Worm (Caenorhabditis elegans) whole organism, L1 larva: ENCODE data around the gene B0212.3.
A peak's percentile ranks its signal among the peaks of the same experiment; 100 is the strongest.

Experiments used
- C04F5.9 ChIP-seq: sonication (generic microtip); optimal IDR thresholded peaks from 2 replicates; lab custom pipeline; 2016; ENCODE audit warnings: missing genetic modification characterization, missing compliant biosample characterization
- C16A3.4 ChIP-seq: fragments of 150-350 bp; optimal IDR thresholded peaks from 2 replicates; lab custom pipeline; 2014; ENCODE audit warnings: missing biosample characterization, missing genetic modification characterization
- C34B4.2 ChIP-seq: sonication (generic microtip); optimal IDR thresholded peaks from 2 replicates; lab custom pipeline; 2017; ENCODE audit warnings: mild to moderate bottlenecking, missing genetic modification characterization, missing compliant biosample characterization
- aha-1 ChIP-seq: fragments of 150-350 bp; optimal IDR thresholded peaks from 2 replicates; lab custom pipeline; 2014; ENCODE audit warnings: missing biosample characterization, missing genetic modification characterization
- ama-1 ChIP-seq: fragments of 150-350 bp; optimal IDR thresholded peaks from 2 replicates; lab custom pipeline; 2014
- blmp-1 ChIP-seq: fragments of 150-350 bp; optimal IDR thresholded peaks from 2 replicates; lab custom pipeline; 2014; ENCODE audit warnings: missing biosample characterization, missing genetic modification characterization
- ceh-63 ChIP-seq: fragments of 200-800 bp; sonication (Bioruptor generic); optimal IDR thresholded peaks from 2 replicates; lab custom pipeline; 2018; ENCODE audit warnings: mild to moderate bottlenecking, missing genetic modification characterization, missing compliant biosample characterization
- ceh-82 ChIP-seq, 3 experiments: fragments of 150-350 bp in 1 of 3; sonication (generic microtip) in 2 of 3; optimal IDR thresholded peaks; 2 replicates each; lab custom pipeline; 2014 to 2017; ENCODE audit warnings: missing biosample characterization in 3 of 3, missing genetic modification characterization in 3 of 3
- dpl-1 ChIP-seq, 3 experiments: fragments of 150-350 bp in 2 of 3; sonication (generic microtip) in 1 of 3; optimal IDR thresholded peaks; 2 replicates each; lab custom pipeline; 2014 to 2017; ENCODE audit warnings: missing biosample characterization in 3 of 3, missing genetic modification characterization in 3 of 3, missing genetic modification reagents in 3 of 3
- dsc-1 ChIP-seq: sonication (generic microtip); optimal IDR thresholded peaks from 2 replicates; lab custom pipeline; 2016; ENCODE audit warnings: mild to moderate bottlenecking, missing genetic modification characterization, missing compliant biosample characterization
- egl-13 ChIP-seq: sonication (generic microtip); optimal IDR thresholded peaks from 2 replicates; lab custom pipeline; 2016; ENCODE audit warnings: missing genotype, missing genetic modification reagents, missing genetic modification characterization, missing compliant biosample characterization
- egl-27 ChIP-seq, 2 experiments: fragments of 150-350 bp in 1 of 2; sonication (generic microtip); optimal IDR thresholded peaks; 3 replicates each; lab custom pipeline; 2017 to 2018; ENCODE audit warnings: missing biosample characterization in 2 of 2, missing genetic modification characterization in 2 of 2, missing genetic modification reagents in 2 of 2
- ets-5 ChIP-seq: fragments of 200-800 bp; sonication (Bioruptor generic); IDR thresholded peaks from 2 replicates; pipeline ENCODE4 v1.3.6; 2022; ENCODE audit warnings: missing genetic modification characterization, missing compliant biosample characterization
- fkh-8 ChIP-seq: sonication (generic microtip); optimal IDR thresholded peaks from 2 replicates; lab custom pipeline; 2016; ENCODE audit warnings: mild to moderate bottlenecking, missing genetic modification characterization, missing compliant biosample characterization
- fos-1 ChIP-seq: fragments of 150-350 bp; optimal IDR thresholded peaks from 2 replicates; lab custom pipeline; 2014; ENCODE audit warnings: missing biosample characterization, missing genetic modification characterization
- hpl-2 ChIP-seq: fragments of 150-350 bp; optimal IDR thresholded peaks from 2 replicates; lab custom pipeline; 2014; ENCODE audit warnings: missing biosample characterization, missing genetic modification reagents, missing genetic modification characterization
- jun-1 ChIP-seq: fragments of 150-350 bp; optimal IDR thresholded peaks from 2 replicates; lab custom pipeline; 2014; ENCODE audit warnings: missing biosample characterization, missing genetic modification reagents, missing genetic modification characterization
- lin-14 ChIP-seq: fragments of 200-800 bp; sonication (Bioruptor generic); optimal IDR thresholded peaks from 2 replicates; lab custom pipeline; 2018; ENCODE audit warnings: mild to moderate bottlenecking, missing genetic modification characterization, moderate library complexity, missing compliant biosample characterization
- lir-3 ChIP-seq: sonication (generic microtip); optimal IDR thresholded peaks from 2 replicates; lab custom pipeline; 2016; ENCODE audit warnings: mild to moderate bottlenecking, missing genetic modification characterization, moderate library complexity, missing compliant biosample characterization; ENCODE audit not compliant: poor library complexity
- lsy-2 ChIP-seq, 2 experiments: fragments of 150-350 bp; optimal IDR thresholded peaks; 2 replicates each; lab custom pipeline; 2014; ENCODE audit warnings: missing biosample characterization in 2 of 2, missing genetic modification characterization in 2 of 2
- mdl-1 ChIP-seq, 2 experiments: fragments of 150-350 bp; optimal IDR thresholded peaks; 2 replicates each; lab custom pipeline; 2014 to 2017; ENCODE audit warnings: missing biosample characterization in 2 of 2, missing genetic modification characterization in 2 of 2, inconsistent platforms in 1 of 2
- mef-2 ChIP-seq: fragments of 150-350 bp; optimal IDR thresholded peaks from 2 replicates; lab custom pipeline; 2014; ENCODE audit warnings: missing biosample characterization, missing genetic modification characterization
- mep-1 ChIP-seq: fragments of 150-350 bp; optimal IDR thresholded peaks from 2 replicates; lab custom pipeline; 2014; ENCODE audit warnings: missing biosample characterization, missing genetic modification characterization
- nhr-12 ChIP-seq: sonication (generic microtip); optimal IDR thresholded peaks from 2 replicates; lab custom pipeline; 2017; ENCODE audit warnings: missing biosample characterization, missing genetic modification characterization
- nhr-19 ChIP-seq: fragments of 200-800 bp; sonication (Bioruptor generic); conservative IDR thresholded peaks from 2 replicates; pipeline ENCODE4 v1.3.6; 2022; ENCODE audit warnings: missing genetic modification characterization, missing compliant biosample characterization
- nhr-20 ChIP-seq: sonication (generic microtip); optimal IDR thresholded peaks from 2 replicates; lab custom pipeline; 2016; ENCODE audit warnings: mild to moderate bottlenecking, missing genetic modification characterization, missing compliant biosample characterization
- nhr-47 ChIP-seq: sonication (generic microtip); optimal IDR thresholded peaks from 2 replicates; lab custom pipeline; 2016; ENCODE audit warnings: mild to moderate bottlenecking, missing genetic modification characterization, moderate library complexity, missing compliant biosample characterization
- nhr-76 ChIP-seq: sonication (generic microtip); optimal IDR thresholded peaks from 2 replicates; lab custom pipeline; 2017; ENCODE audit warnings: missing biosample characterization, missing genetic modification characterization
- nhr-77 ChIP-seq: fragments of 150-350 bp; optimal IDR thresholded peaks from 2 replicates; lab custom pipeline; 2014; ENCODE audit warnings: missing biosample characterization, missing genetic modification characterization
- nhr-84 ChIP-seq: sonication (generic microtip); optimal IDR thresholded peaks from 2 replicates; lab custom pipeline; 2017; ENCODE audit warnings: missing biosample characterization, missing genetic modification characterization
- nhr-90 ChIP-seq: sonication (generic microtip); optimal IDR thresholded peaks from 2 replicates; lab custom pipeline; 2016; ENCODE audit warnings: mild to moderate bottlenecking, missing genetic modification characterization, missing compliant biosample characterization; ENCODE audit not compliant: poor library complexity
- pax-3 ChIP-seq: fragments of 200-800 bp; sonication (Bioruptor generic); optimal IDR thresholded peaks from 2 replicates; lab custom pipeline; 2018; ENCODE audit warnings: mild to moderate bottlenecking, missing genetic modification characterization, moderate library complexity, missing compliant biosample characterization
- pqm-1 ChIP-seq: sonication (generic microtip); optimal IDR thresholded peaks from 3 replicates; lab custom pipeline; 2017; ENCODE audit warnings: missing biosample characterization, missing genetic modification characterization
- rnt-1 ChIP-seq: sonication (generic microtip); optimal IDR thresholded peaks from 2 replicates; lab custom pipeline; 2016; ENCODE audit warnings: mild to moderate bottlenecking, missing genetic modification characterization, moderate library complexity, missing compliant biosample characterization
- skn-1 ChIP-seq: fragments of 150-350 bp; optimal IDR thresholded peaks from 2 replicates; lab custom pipeline; 2014; ENCODE audit warnings: missing biosample characterization, missing genetic modification characterization
- sptf-1 ChIP-seq: fragments of 150-350 bp; optimal IDR thresholded peaks from 2 replicates; lab custom pipeline; 2014; ENCODE audit warnings: missing biosample characterization, missing genetic modification characterization
- sup-37 ChIP-seq: fragments of 200-800 bp; sonication (Bioruptor generic); optimal IDR thresholded peaks from 2 replicates; lab custom pipeline; 2018; ENCODE audit warnings: mild to moderate bottlenecking, missing genetic modification characterization, missing compliant biosample characterization
- swsn-7 ChIP-seq: sonication (generic microtip); optimal IDR thresholded peaks from 2 replicates; lab custom pipeline; 2016; ENCODE audit warnings: missing genetic modification characterization, missing compliant biosample characterization
- tlp-1 ChIP-seq: fragments of 150-350 bp; optimal IDR thresholded peaks from 2 replicates; lab custom pipeline; 2014; ENCODE audit warnings: missing biosample characterization, missing genetic modification characterization
- unc-30 ChIP-seq: sonication (generic microtip); optimal IDR thresholded peaks from 2 replicates; lab custom pipeline; 2017; ENCODE audit warnings: missing biosample characterization, missing genetic modification characterization
- unc-86 ChIP-seq: sonication (generic microtip); optimal IDR thresholded peaks from 2 replicates; lab custom pipeline; 2016; ENCODE audit warnings: missing genetic modification characterization, missing compliant biosample characterization
- unc-98 ChIP-seq: fragments of 200-800 bp; sonication (Bioruptor generic); IDR thresholded peaks from 2 replicates; pipeline ENCODE4 v1.3.6; 2022; ENCODE audit warnings: missing genetic modification characterization, missing compliant biosample characterization
- vab-15 ChIP-seq: sonication (generic microtip); optimal IDR thresholded peaks from 2 replicates; lab custom pipeline; 2017; ENCODE audit warnings: missing genotype, mild to moderate bottlenecking, missing genetic modification characterization, missing compliant biosample characterization
- xbp-1 ChIP-seq: sonication (generic microtip); optimal IDR thresholded peaks from 2 replicates; lab custom pipeline; 2016; ENCODE audit warnings: missing genetic modification characterization, missing compliant biosample characterization
- zag-1 ChIP-seq: fragments of 150-350 bp; optimal IDR thresholded peaks from 2 replicates; lab custom pipeline; 2014; ENCODE audit warnings: missing biosample characterization, missing genetic modification characterization
- ztf-11 ChIP-seq, 2 experiments: sonication (generic microtip); optimal IDR thresholded peaks; 2 replicates each; lab custom pipeline; 2016 to 2017; ENCODE audit warnings: missing genetic modification characterization in 2 of 2, missing biosample characterization in 1 of 2, missing compliant biosample characterization in 1 of 2

B0212.3 gene

DNA sequence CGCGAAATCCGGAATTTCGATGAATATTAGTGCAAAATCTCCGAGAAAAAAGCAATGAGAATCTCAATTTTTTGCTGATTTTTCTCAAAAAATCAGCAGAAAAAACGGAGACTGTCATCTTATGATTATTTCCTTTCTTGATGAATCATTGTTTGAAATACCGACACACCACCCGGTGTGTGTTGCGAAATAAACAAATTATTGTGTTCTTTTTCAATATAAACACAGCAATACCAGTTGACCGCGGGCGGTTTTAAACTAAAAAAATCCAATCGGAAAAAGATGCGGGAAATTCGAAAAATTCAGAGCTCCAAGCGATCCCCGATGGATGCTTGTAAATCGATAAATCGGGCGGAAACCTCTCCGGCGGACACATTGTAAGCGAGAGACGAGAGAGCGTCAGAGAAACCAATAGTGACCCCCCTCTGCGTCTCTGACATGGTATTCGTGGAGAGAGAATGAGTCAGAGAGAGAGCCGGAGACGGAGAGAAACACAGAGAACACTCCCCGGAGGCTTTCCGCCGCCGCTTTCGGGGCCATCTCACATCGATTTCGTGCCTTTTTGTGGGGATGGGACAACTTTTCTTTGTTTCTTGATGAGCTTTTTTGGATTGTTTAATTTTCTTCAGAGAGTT lies 24.4 kb upstream of the B0212.3 start (continued):
- TF ChIP-seq nhr-20 (tag; lab: Kevin White, UChicago) = peak; percentile 42
- TF ChIP-seq skn-1 = peak; percentile 90
- no peak for TF ChIP-seq nhr-12 (tag; lab: Kevin White, UChicago)
- TF ChIP-seq C16A3.4 (tag; lab: Kevin White, UChicago) = peak; percentile 24
- peak; percentile 28 for TF ChIP-seq xbp-1 (tag; lab: Kevin White, UChicago)
- peak; percentile 25 for TF ChIP-seq unc-86
- peak; percentile 63 for TF ChIP-seq swsn-7 (tag; lab: Kevin White, UChicago)
- no peak for TF ChIP-seq ztf-11 (tag; optimal IDR thresholded peaks at IDR 0.05; lab: Kevin White, UChicago)
- TF ChIP-seq lsy-2 (tag; optimal IDR thresholded peaks at IDR 0.05; lab: Kevin White, UChicago) = peak; percentile 34 to 70
- no peak for TF ChIP-seq pqm-1 (tag; lab: Kevin White, UChicago)
- peak; percentile 87 for TF ChIP-seq lin-14 (GFP tag; lab: Kevin White, UChicago)
- TF ChIP-seq mep-1 = peak; percentile 25
- no peak for TF ChIP-seq zag-1 (tag; lab: Kevin White, UChicago)
- TF ChIP-seq ceh-82 (tag; optimal IDR thresholded peaks at IDR 0.05; lab: Kevin White, UChicago) = peak; percentile 58 to 83 (median 59)
- peak; percentile 71 for TF ChIP-seq nhr-19 (GFP tag; lab: Robert Waterston, UW)
- peak in 1 of 2 experiments; percentile 4 for TF ChIP-seq mdl-1 (tag; optimal IDR thresholded peaks at IDR 0.05; lab: Kevin White, UChicago)
- TF ChIP-seq dpl-1 (GFP tag; optimal IDR thresholded peaks at IDR 0.05; lab: Kevin White, UChicago) = peak; percentile 11 to 50 (median 32)
- peak; percentile 55 for TF ChIP-seq nhr-47 (tag; lab: Kevin White, UChicago)

ce11 chrIV:3516586-3516985 lies 23.4 kb upstream of the B0212.3 start, which contains the start of gene unc-33:
TSS of gene unc-33 (plus strand) at chrIV:3516886.
- TF ChIP-seq ets-5 (GFP tag; lab: Robert Waterston, UW) = no peak
- no peak for TF ChIP-seq nhr-47 (tag; lab: Kevin White, UChicago)
- TF ChIP-seq mef-2 (tag; lab: Kevin White, UChicago) = no peak
- no peak for TF ChIP-seq C34B4.2 (tag; lab: Kevin White, UChicago)
- no peak for TF ChIP-seq pqm-1 (tag; lab: Kevin White, UChicago)
- TF ChIP-seq C16A3.4 (tag; lab: Kevin White, UChicago) = no peak

- TF ChIP-seq tlp-1 (tag; lab: Kevin White, UChicago) (no peak), fkh-8 (no peak), lin-14 (GFP tag; lab: Kevin White, UChicago) (no peak), unc-30 (no peak), pax-3 (no peak)
Observed at ce11 chrIV:3517582-3517981, 22.4 kb upstream of the B0212.3 start.

- TF ChIP-seq hpl-2 (GFP tag; lab: Kevin White, UChicago) = no peak
- TF ChIP-seq rnt-1 (tag; lab: Kevin White, UChicago) = no peak
- no peak for TF ChIP-seq ama-1
- no peak for TF ChIP-seq ceh-63 (GFP tag; lab: Kevin White, UChicago)
- peak; percentile 31 to 60 for TF ChIP-seq lsy-2 (tag; optimal IDR thresholded peaks at IDR 0.05; lab: Kevin White, UChicago)
- TF ChIP-seq jun-1 = no peak
- TF ChIP-seq nhr-77 = no peak
- TF ChIP-seq lir-3 (tag; lab: Kevin White, UChicago) = no peak
- TF ChIP-seq sptf-1 (tag; lab: Kevin White, UChicago) = no peak
- TF ChIP-seq egl-27 (tag; optimal IDR thresholded peaks at IDR 0.05; lab: Kevin White, UChicago) = no peak
- no peak for TF ChIP-seq fos-1 (tag; lab: Kevin White, UChicago)
- peak; percentile 33 for TF ChIP-seq dsc-1 (tag; lab: Kevin White, UChicago)
- TF ChIP-seq vab-15 (tag; lab: Kevin White, UChicago) = no peak
- no peak for TF ChIP-seq nhr-84 (tag; lab: Kevin White, UChicago)
- no peak for TF ChIP-seq unc-98
- no peak for TF ChIP-seq aha-1 (tag; lab: Kevin White, UChicago)
- peak; percentile 6 for TF ChIP-seq egl-13
- TF ChIP-seq sup-37 = no peak
- TF ChIP-seq pqm-1 (tag; lab: Kevin White, UChicago) = no peak
- TF ChIP-seq nhr-76 (tag; lab: Kevin White, UChicago) = no peak
- TF ChIP-seq blmp-1 (tag; lab: Kevin White, UChicago) = peak; percentile 98
- TF ChIP-seq xbp-1 (tag; lab: Kevin White, UChicago) = peak; percentile 48
- TF ChIP-seq C04F5.9 (tag; lab: Kevin White, UChicago) = no peak
- TF ChIP-seq ets-5 (GFP tag; lab: Robert Waterston, UW) = no peak
- TF ChIP-seq nhr-19 (GFP tag; lab: Robert Waterston, UW) = peak; percentile 32
- peak; percentile 63 for TF ChIP-seq unc-86
- TF ChIP-seq nhr-90 (tag; lab: Kevin White, UChicago) = peak; percentile 1
- TF ChIP-seq mep-1 = no peak
- TF ChIP-seq nhr-47 (tag; lab: Kevin White, UChicago) = peak; percentile 74
Observed at ce11 chrIV:3519352-3519751, 20.6 kb upstream of the B0212.3 start.
